Worm (Caenorhabditis elegans) whole organism, L4 larva: ENCODE results near the gene sdc-3.
"Not testable (repeated sequence)": the region's sequence is repeated elsewhere in the genome, so short reads cannot be mapped to it uniquely, and the experiment has no call there.

Experiments
- F10B5.3 ChIP-seq: sonication (generic microtip); optimal IDR thresholded peaks from 2 replicates; lab custom pipeline; 2016; ENCODE audit warnings: mild to moderate bottlenecking, missing genetic modification characterization, missing compliant biosample characterization
- F37D6.2 ChIP-seq: sonication (generic microtip); optimal IDR thresholded peaks from 2 replicates; lab custom pipeline; 2016; ENCODE audit warnings: mild to moderate bottlenecking, missing genetic modification characterization, missing compliant biosample characterization
- F49E8.2 ChIP-seq: sonication (generic microtip); optimal IDR thresholded peaks from 2 replicates; lab custom pipeline; 2016; ENCODE audit warnings: missing compliant biosample characterization, mild to moderate bottlenecking, missing genetic modification characterization, borderline replicate concordance
- R02D3.7 ChIP-seq: fragments of 150-350 bp; sonication (generic microtip); optimal IDR thresholded peaks from 3 replicates; lab custom pipeline; 2014; ENCODE audit warnings: missing biosample characterization, missing genetic modification characterization
- T20F7.1 ChIP-seq: fragments of 200-800 bp; sonication (Bioruptor generic); optimal IDR thresholded peaks from 2 replicates; lab custom pipeline; 2018; ENCODE audit warnings: mild to moderate bottlenecking, missing genetic modification characterization, missing compliant biosample characterization
- T26A8.4 ChIP-seq: fragments of 200-800 bp; sonication (Bioruptor generic); IDR thresholded peaks from 2 replicates; pipeline ENCODE4 v1.3.6; 2022; ENCODE audit warnings: missing genetic modification characterization, missing compliant biosample characterization
- Y48G9A.11 ChIP-seq: fragments of 200-800 bp; sonication (Bioruptor generic); IDR thresholded peaks from 2 replicates; pipeline ENCODE4 v1.3.6; 2022; ENCODE audit warnings: missing genetic modification reagents, missing genetic modification characterization, missing compliant biosample characterization
- Y5F2A.4 ChIP-seq: fragments of 200-800 bp; sonication (Bioruptor generic); optimal IDR thresholded peaks from 2 replicates; lab custom pipeline; 2018; ENCODE audit warnings: mild to moderate bottlenecking, missing genetic modification characterization, missing compliant biosample characterization
- Y75B8A.6 ChIP-seq: fragments of 200-800 bp; sonication (Bioruptor generic); IDR thresholded peaks from 2 replicates; pipeline ENCODE4 v1.3.6; 2022; ENCODE audit warnings: missing genetic modification reagents, missing genetic modification characterization, missing compliant biosample characterization
- aha-1 ChIP-seq: fragments of 150-350 bp; peaks from one replicate; lab custom pipeline; 2014; ENCODE audit warnings: missing biosample characterization, missing genetic modification characterization
- aly-2 ChIP-seq: sonication (generic microtip); optimal IDR thresholded peaks from 2 replicates; lab custom pipeline; 2018; ENCODE audit warnings: missing biosample characterization, missing genetic modification characterization
- arid-1 ChIP-seq: fragments of 200-800 bp; sonication (Bioruptor generic); conservative IDR thresholded peaks from 2 replicates; pipeline ENCODE4 v1.3.6; 2022; ENCODE audit warnings: missing genetic modification reagents, missing genetic modification characterization, missing compliant biosample characterization
- attf-4 ChIP-seq: sonication (generic microtip); optimal IDR thresholded peaks from 3 replicates; lab custom pipeline; 2017; ENCODE audit warnings: missing biosample characterization, missing genetic modification characterization
- ceh-62 ChIP-seq: sonication (generic microtip); optimal IDR thresholded peaks from 2 replicates; lab custom pipeline; 2017; ENCODE audit warnings: missing biosample characterization, missing genetic modification characterization
- ctbp-1 ChIP-seq: fragments of 200-800 bp; sonication (Bioruptor generic); IDR thresholded peaks from 2 replicates; pipeline ENCODE4 v1.3.6; 2022; ENCODE audit warnings: missing genetic modification reagents, missing genetic modification characterization, missing compliant biosample characterization
- daf-16 ChIP-seq, 3 experiments: sonication (generic microtip); optimal IDR thresholded peaks; 2 replicates each; lab custom pipeline; 2016 to 2017; ENCODE audit warnings: missing genetic modification characterization in 3 of 3, missing genetic modification reagents in 3 of 3, mild to moderate bottlenecking in 2 of 3, missing compliant biosample characterization in 2 of 3, missing biosample characterization in 1 of 3, moderate library complexity in 1 of 3
- duxl-1 ChIP-seq: sonication (generic microtip); optimal IDR thresholded peaks from 2 replicates; lab custom pipeline; 2016; ENCODE audit warnings: mild to moderate bottlenecking, missing genetic modification characterization, moderate library complexity, missing compliant biosample characterization; ENCODE audit not compliant: poor library complexity
- dve-1 ChIP-seq: sonication (generic microtip); optimal IDR thresholded peaks from 2 replicates; lab custom pipeline; 2017; ENCODE audit warnings: antibody characterized with exemption, mild to moderate bottlenecking, missing genetic modification characterization, missing compliant biosample characterization; ENCODE audit not compliant: insufficient read depth
- egl-27 ChIP-seq: sonication (generic microtip); optimal IDR thresholded peaks from 3 replicates; lab custom pipeline; 2017; ENCODE audit warnings: missing biosample characterization, missing genetic modification reagents, missing genetic modification characterization
- egl-43 ChIP-seq: fragments of 200-800 bp; sonication (Bioruptor generic); IDR thresholded peaks from 2 replicates; pipeline ENCODE4 v1.3.6; 2022; ENCODE audit warnings: missing genetic modification reagents, missing genetic modification characterization, missing compliant biosample characterization
- fkh-10 ChIP-seq: fragments of 150-350 bp; optimal IDR thresholded peaks from 2 replicates; lab custom pipeline; 2014; ENCODE audit warnings: missing biosample characterization, missing genetic modification reagents, missing genetic modification characterization
- fos-1 ChIP-seq: fragments of 150-350 bp; optimal IDR thresholded peaks from 2 replicates; lab custom pipeline; 2014; ENCODE audit warnings: missing biosample characterization, missing genetic modification characterization
- hlh-11 ChIP-seq: fragments of 200-800 bp; sonication (Bioruptor generic); optimal IDR thresholded peaks from 2 replicates; lab custom pipeline; 2018; ENCODE audit warnings: mild to moderate bottlenecking, missing genetic modification characterization, missing compliant biosample characterization
- lin-13 ChIP-seq: fragments of 150-350 bp; optimal IDR thresholded peaks from 2 replicates; lab custom pipeline; 2014; ENCODE audit warnings: missing biosample characterization, missing genetic modification reagents, missing genetic modification characterization
- lin-29 ChIP-seq: fragments of 200-800 bp; sonication (Bioruptor generic); IDR thresholded peaks from 2 replicates; pipeline ENCODE4 v1.3.6; 2022; ENCODE audit warnings: missing genetic modification reagents, missing genetic modification characterization, missing compliant biosample characterization
- lin-38 ChIP-seq: fragments of 200-800 bp; sonication (Bioruptor generic); IDR thresholded peaks from 2 replicates; pipeline ENCODE4 v1.3.6; 2022; ENCODE audit warnings: missing genetic modification reagents, missing genetic modification characterization, missing compliant biosample characterization
- madf-5 ChIP-seq, 2 experiments: fragments of 200-800 bp; sonication (Bioruptor generic); IDR thresholded peaks; 2 replicates each; pipeline ENCODE4 v1.3.6; 2022; ENCODE audit warnings: missing compliant biosample characterization in 2 of 2, missing genetic modification characterization in 2 of 2
- mdl-1 ChIP-seq, 2 experiments: fragments of 150-350 bp in 1 of 2; sonication (generic microtip) in 1 of 2; optimal IDR thresholded peaks; 2 replicates each; lab custom pipeline; 2014 to 2017; ENCODE audit warnings: missing biosample characterization in 2 of 2, missing genetic modification characterization in 2 of 2
- nhr-41 ChIP-seq: fragments of 200-800 bp; sonication (Bioruptor generic); IDR thresholded peaks from 2 replicates; pipeline ENCODE4 v1.3.6; 2022; ENCODE audit warnings: missing genetic modification reagents, missing genetic modification characterization, missing compliant biosample characterization
- nhr-6 ChIP-seq: fragments of 150-350 bp; optimal IDR thresholded peaks from 2 replicates; lab custom pipeline; 2014; ENCODE audit warnings: missing biosample characterization, missing genetic modification characterization
- pha-4 ChIP-seq, 2 experiments: fragments of 150-350 bp in 1 of 2; fragments of 200-800 bp in 1 of 2; sonication (Bioruptor generic) in 1 of 2; IDR thresholded peaks in 1 of 2; optimal IDR thresholded peaks in 1 of 2; 2 replicates each; pipeline versions ENCODE4 v1.3.6 to Lab custom; 2014 to 2022; ENCODE audit warnings: missing genetic modification characterization in 2 of 2, missing genetic modification reagents in 2 of 2, missing biosample characterization in 1 of 2, missing compliant biosample characterization in 1 of 2
- snpc-1.2 ChIP-seq: fragments of 200-800 bp; sonication (Bioruptor generic); IDR thresholded peaks from 2 replicates; pipeline ENCODE4 v1.3.6; 2022; ENCODE audit warnings: missing genetic modification reagents, missing genetic modification characterization, missing compliant biosample characterization
- snpc-4 ChIP-seq: fragments of 150-350 bp; optimal IDR thresholded peaks from 2 replicates; lab custom pipeline; 2014; ENCODE audit warnings: missing biosample characterization, missing genetic modification characterization
- spr-1 ChIP-seq: sonication (generic microtip); optimal IDR thresholded peaks from 2 replicates; lab custom pipeline; 2016; ENCODE audit warnings: mild to moderate bottlenecking, missing genetic modification characterization, missing compliant biosample characterization
- unc-130 ChIP-seq: sonication (generic microtip); optimal IDR thresholded peaks from 2 replicates; lab custom pipeline; 2016; ENCODE audit warnings: missing genetic modification reagents, missing genetic modification characterization, missing compliant biosample characterization
- unc-62 ChIP-seq, 3 experiments: fragments of 150-350 bp in 1 of 3; sonication (generic microtip); optimal IDR thresholded peaks in 2 of 3; peaks in 1 of 3; 1 replicate in 1 of 3; 2 replicates in 2 of 3; lab custom pipeline; 2014 to 2017; ENCODE audit warnings: missing biosample characterization in 3 of 3, missing genetic modification characterization in 3 of 3, missing genetic modification reagents in 3 of 3, missing genotype in 1 of 3
- zfp-3 ChIP-seq: fragments of 200-800 bp; sonication (Bioruptor generic); conservative IDR thresholded peaks from 2 replicates; pipeline ENCODE4 v1.3.6; 2022; ENCODE audit warnings: missing genetic modification reagents, missing genetic modification characterization, missing compliant biosample characterization

Gene sdc-3

ce11 chrV:15051720-15052119, 3.7 kb upstream of the sdc-3 start:
- TF ChIP-seq aha-1 (tag; lab: Kevin White, UChicago) (peak; percentile 91), zfp-3 (GFP tag; lab: Robert Waterston, UW) (no peak)
- TF ChIP-seq, all 104 proteins: peak for 1

DNA sequence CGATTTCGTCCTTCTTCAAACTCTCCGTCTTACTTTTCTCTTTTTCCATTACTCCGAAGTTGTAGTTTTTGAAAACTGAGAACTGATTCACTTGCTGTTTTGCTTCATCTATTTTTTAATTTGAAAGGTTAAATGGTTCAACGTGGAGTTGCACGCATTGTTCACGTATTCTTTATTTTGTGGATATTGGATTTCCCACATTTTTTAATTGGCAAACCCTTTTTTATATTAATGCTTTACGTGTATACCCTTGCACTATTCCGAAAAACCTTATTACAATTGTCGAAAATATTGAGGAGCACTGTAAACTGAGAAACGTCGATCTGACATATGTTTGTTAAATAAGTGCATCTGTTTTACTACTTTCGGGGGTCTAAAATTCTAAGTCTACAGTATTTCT, 11.2 kb downstream of the sdc-3 start, which contains the start of gene melo-3:
TSS of gene melo-3 (minus strand) at position 101 of the 400 bp plus-strand sequence.
- TF ChIP-seq lin-29 (GFP tag; lab: Robert Waterston, UW); mdl-1 (tag; optimal IDR thresholded peaks at IDR 0.05; lab: Kevin White, UChicago); pha-4 (GFP tag; IDR thresholded peaks at IDR 0.05; lab: Robert Waterston, UW); pha-4 (tag; optimal IDR thresholded peaks at IDR 0.05; lab: Kevin White, UChicago): not testable (repeated sequence)

DNA sequence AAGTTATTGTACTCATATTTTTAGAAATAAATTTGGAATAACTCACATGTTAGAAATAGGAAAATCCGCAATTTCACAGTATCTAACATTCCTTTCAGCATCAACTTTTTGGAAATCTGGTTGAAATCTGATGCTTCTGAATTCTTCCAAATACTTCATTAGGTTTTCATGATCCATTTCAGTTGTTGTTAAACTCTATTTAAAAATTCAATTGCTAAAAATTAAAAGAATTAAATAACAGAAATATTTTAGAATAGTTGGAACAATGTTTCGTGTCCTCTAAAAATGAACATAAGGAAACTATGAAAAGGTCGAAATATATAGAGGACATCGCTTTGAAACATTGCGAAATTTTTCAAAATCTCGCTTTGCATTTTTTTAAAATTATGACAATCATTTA, 16.6 kb downstream of the sdc-3 start, which contains the start of gene cng-1:
TSS of gene cng-1 (minus strand) at position 101 of the 400 bp plus-strand sequence.
- not testable (repeated sequence) for TF ChIP-seq dve-1 (tag; lab: Kevin White, UChicago); zfp-3 (GFP tag; lab: Robert Waterston, UW); attf-4 (tag; lab: Kevin White, UChicago)

ce11 chrV:15028896-15029519, 19.0 kb downstream of the sdc-3 start, which contains the start of gene F14H8.8:
F14H8.8 (plus strand) TSS chrV:15029469.
- TF ChIP-seq Y75B8A.6 (GFP tag; lab: Robert Waterston, UW) (no peak), duxl-1 (tag; lab: Kevin White, UChicago) (peak; percentile 9), Y48G9A.11 (GFP tag; lab: Robert Waterston, UW) (peak; percentile 49; the same call in 1 of the 2 replicates), snpc-1.2 (GFP tag; lab: Robert Waterston, UW) (peak; percentile 77), F10B5.3 (tag; lab: Kevin White, UChicago) (no peak), nhr-6 (tag; lab: Kevin White, UChicago) (peak; percentile 41), egl-43 (GFP tag; lab: Robert Waterston, UW) (0 out of 2 replicates have a peak, but pooled peaks have one; percentile 39), ctbp-1 (GFP tag; lab: Robert Waterston, UW) (no peak), R02D3.7 (no peak), F49E8.2 (peak; percentile 80), T26A8.4 (GFP tag; lab: Robert Waterston, UW) (peak; percentile 63; the same call in 1 of the 2 replicates), ceh-62 (tag; lab: Kevin White, UChicago) (no peak), arid-1 (GFP tag; lab: Robert Waterston, UW) (peak; percentile 31; the same call in 1 of the 2 replicates), lin-38 (GFP tag; lab: Robert Waterston, UW) (peak; percentile 60), daf-16 (GFP tag; optimal IDR thresholded peaks at IDR 0.05; lab: Kevin White, UChicago) (no peak), daf-16 (tag; optimal IDR thresholded peaks at IDR 0.05; lab: Kevin White, UChicago) (no peak), spr-1 (tag; lab: Kevin White, UChicago) (no peak), snpc-4 (tag; lab: Kevin White, UChicago) (peak; percentile 77), fos-1 (no peak), unc-130 (peak; percentile 36)

DNA sequence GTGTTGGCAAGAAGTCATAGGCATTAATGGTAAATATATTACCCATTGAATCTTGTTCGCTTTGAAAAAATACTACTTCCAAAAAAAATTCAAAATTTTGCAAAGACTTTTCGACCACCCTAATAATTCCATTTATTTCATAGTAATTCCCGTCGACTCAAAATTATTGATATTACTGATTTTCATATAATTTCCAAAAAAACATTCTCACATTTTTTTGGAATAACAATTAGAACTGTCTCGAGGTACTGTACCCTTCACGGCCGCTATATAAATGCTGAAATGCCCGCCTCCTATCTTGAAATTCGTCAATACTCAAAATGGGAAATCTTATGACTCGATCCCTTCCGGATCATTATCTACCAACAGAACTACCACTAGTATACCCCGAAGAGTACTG, 24.5 kb downstream of the sdc-3 start, which contains the start of gene F14H8.4:
TSS of gene F14H8.4 (plus strand) at position 301 of the 400 bp plus-strand sequence.
- TF ChIP-seq arid-1 (GFP tag; lab: Robert Waterston, UW) (no peak), aly-2 (no peak), T20F7.1 (GFP tag; lab: Kevin White, UChicago) (no peak), egl-43 (GFP tag; lab: Robert Waterston, UW) (no peak), F37D6.2 (tag; lab: Kevin White, UChicago) (no peak), lin-13 (no peak), nhr-41 (GFP tag; lab: Robert Waterston, UW) (no peak), fkh-10 (GFP tag; lab: Kevin White, UChicago) (no peak), Y5F2A.4 (no peak), egl-27 (tag; lab: Kevin White, UChicago) (no peak), madf-5 (GFP tag; IDR thresholded peaks at IDR 0.05; lab: Robert Waterston, UW) (no peak), unc-62 (GFP tag; optimal IDR thresholded peaks at IDR 0.05 in 1 of 2; lab: Kevin White, UChicago) (no peak), unc-62 (tag; optimal IDR thresholded peaks at IDR 0.05; lab: Kevin White, UChicago) (no peak), hlh-11 (tag; lab: Kevin White, UChicago) (no peak), Y48G9A.11 (GFP tag; lab: Robert Waterston, UW) (no peak)
